Worm (Caenorhabditis elegans) whole organism, L3 larva: ENCODE results near the gene rnh-1.2.
"Not testable (repeated sequence)": the region's sequence is repeated elsewhere in the genome, so short reads cannot be mapped to it uniquely, and the experiment has no call there.

Experiments
- R02D3.7 ChIP-seq: fragments of 150-350 bp; optimal IDR thresholded peaks from 2 replicates; lab custom pipeline; 2014; ENCODE audit warnings: missing biosample characterization, missing genetic modification characterization
- aly-2 ChIP-seq: fragments of 150-350 bp; optimal IDR thresholded peaks from 2 replicates; lab custom pipeline; 2014; ENCODE audit warnings: missing biosample characterization, missing genetic modification characterization
- ama-1 ChIP-seq: fragments of 150-350 bp; optimal IDR thresholded peaks from 2 replicates; lab custom pipeline; 2018
- ceh-16 ChIP-seq: sonication (generic microtip); optimal IDR thresholded peaks from 2 replicates; lab custom pipeline; 2017; ENCODE audit warnings: missing biosample characterization, missing genetic modification characterization
- ceh-28 ChIP-seq: fragments of 150-350 bp; optimal IDR thresholded peaks from 2 replicates; lab custom pipeline; 2014; ENCODE audit warnings: missing biosample characterization, missing genetic modification reagents, missing genetic modification characterization
- ceh-82 ChIP-seq: fragments of 150-350 bp; optimal IDR thresholded peaks from 2 replicates; lab custom pipeline; 2014; ENCODE audit warnings: missing biosample characterization, missing genetic modification characterization
- ceh-9 ChIP-seq: sonication (generic microtip); optimal IDR thresholded peaks from 2 replicates; lab custom pipeline; 2018; ENCODE audit warnings: missing biosample characterization, missing genetic modification characterization
- egl-27 ChIP-seq: sonication (generic microtip); optimal IDR thresholded peaks from 4 replicates; lab custom pipeline; 2017; ENCODE audit warnings: missing biosample characterization, missing genetic modification reagents, missing genetic modification characterization
- egl-5 ChIP-seq: fragments of 150-350 bp; optimal IDR thresholded peaks from 2 replicates; lab custom pipeline; 2017; ENCODE audit warnings: missing biosample characterization, missing genetic modification reagents, missing genetic modification characterization, inconsistent platforms
- elt-2 ChIP-seq: sonication (generic microtip); optimal IDR thresholded peaks from 2 replicates; lab custom pipeline; 2016; ENCODE audit warnings: missing genetic modification reagents, mild to moderate bottlenecking, missing genetic modification characterization, missing compliant biosample characterization
- elt-3 ChIP-seq, 3 experiments: fragments of 150-350 bp in 1 of 3; sonication (generic microtip) in 2 of 3; optimal IDR thresholded peaks; 2 replicates in 2 of 3; 4 replicates in 1 of 3; lab custom pipeline; 2014 to 2017; ENCODE audit warnings: missing biosample characterization in 3 of 3, missing genetic modification characterization in 3 of 3
- eor-1 ChIP-seq, 2 experiments: fragments of 150-350 bp; optimal IDR thresholded peaks; 2 replicates each; lab custom pipeline; 2014 to 2018; ENCODE audit warnings: missing biosample characterization in 2 of 2, missing genetic modification characterization in 2 of 2
- fkh-10 ChIP-seq: sonication (generic microtip); optimal IDR thresholded peaks from 2 replicates; lab custom pipeline; 2017; ENCODE audit warnings: missing biosample characterization, missing genetic modification reagents, missing genetic modification characterization
- fkh-2 ChIP-seq: fragments of 150-350 bp; optimal IDR thresholded peaks from 2 replicates; lab custom pipeline; 2014; ENCODE audit warnings: missing biosample characterization, missing genetic modification reagents, missing genetic modification characterization
- fos-1 ChIP-seq: fragments of 150-350 bp; optimal IDR thresholded peaks from 2 replicates; lab custom pipeline; 2014; ENCODE audit warnings: missing biosample characterization, missing genetic modification characterization
- hmg-11 ChIP-seq: sonication (generic microtip); optimal IDR thresholded peaks from 2 replicates; lab custom pipeline; 2016; ENCODE audit warnings: missing genetic modification characterization, missing compliant biosample characterization
- jun-1 ChIP-seq: fragments of 150-350 bp; optimal IDR thresholded peaks from 2 replicates; lab custom pipeline; 2014; ENCODE audit warnings: missing biosample characterization, missing genetic modification reagents, missing genetic modification characterization
- lin-15B ChIP-seq: fragments of 150-350 bp; optimal IDR thresholded peaks from 2 replicates; lab custom pipeline; 2014; ENCODE audit warnings: missing biosample characterization, missing genetic modification characterization
- lin-39 ChIP-seq: fragments of 150-350 bp; optimal IDR thresholded peaks from 2 replicates; lab custom pipeline; 2018; ENCODE audit warnings: missing biosample characterization, missing genetic modification reagents, missing genetic modification characterization
- lsy-12 ChIP-seq: sonication (generic microtip); optimal IDR thresholded peaks from 2 replicates; lab custom pipeline; 2016; ENCODE audit warnings: mild to moderate bottlenecking, missing genetic modification characterization, missing compliant biosample characterization
- mml-1 ChIP-seq: fragments of 150-350 bp; sonication (generic microtip); optimal IDR thresholded peaks from 3 replicates; lab custom pipeline; 2014; ENCODE audit warnings: missing biosample characterization, missing genetic modification characterization
- nfya-1 ChIP-seq: sonication (generic microtip); optimal IDR thresholded peaks from 2 replicates; lab custom pipeline; 2017; ENCODE audit warnings: missing genetic modification characterization, mild to moderate bottlenecking, missing compliant biosample characterization, antibody characterized with exemption, moderate library complexity; ENCODE audit not compliant: insufficient read depth
- nhr-11 ChIP-seq: fragments of 150-350 bp; optimal IDR thresholded peaks from 2 replicates; lab custom pipeline; 2014; ENCODE audit warnings: missing biosample characterization, missing genetic modification characterization
- nhr-12 ChIP-seq: fragments of 150-350 bp; optimal IDR thresholded peaks from 2 replicates; lab custom pipeline; 2014; ENCODE audit warnings: missing biosample characterization, missing genetic modification characterization
- nhr-23 ChIP-seq: fragments of 150-350 bp; optimal IDR thresholded peaks from 2 replicates; lab custom pipeline; 2014; ENCODE audit warnings: missing biosample characterization, missing genetic modification reagents, missing genetic modification characterization
- nhr-25 ChIP-seq: sonication (generic microtip); optimal IDR thresholded peaks from 2 replicates; lab custom pipeline; 2017; ENCODE audit warnings: missing biosample characterization, missing genetic modification characterization
- nhr-43 ChIP-seq: sonication (generic microtip); optimal IDR thresholded peaks from 2 replicates; lab custom pipeline; 2016; ENCODE audit warnings: mild to moderate bottlenecking, missing genetic modification characterization, missing compliant biosample characterization; ENCODE audit not compliant: poor library complexity, severe bottlenecking
- nhr-76 ChIP-seq: fragments of 150-350 bp; sonication (generic microtip); optimal IDR thresholded peaks from 5 replicates; lab custom pipeline; 2014; ENCODE audit warnings: missing biosample characterization, missing genetic modification characterization
- nhr-77 ChIP-seq: fragments of 150-350 bp; optimal IDR thresholded peaks from 2 replicates; lab custom pipeline; 2014; ENCODE audit warnings: missing biosample characterization, missing genetic modification characterization
- pha-4 ChIP-seq: fragments of 150-350 bp; optimal IDR thresholded peaks from 2 replicates; lab custom pipeline; 2014; ENCODE audit warnings: missing biosample characterization, missing genetic modification reagents, missing genetic modification characterization
- pqm-1 ChIP-seq: fragments of 150-350 bp; optimal IDR thresholded peaks from 2 replicates; lab custom pipeline; 2017; ENCODE audit warnings: missing biosample characterization, missing genetic modification characterization, inconsistent platforms
- skn-1 ChIP-seq: fragments of 150-350 bp; optimal IDR thresholded peaks from 2 replicates; lab custom pipeline; 2014; ENCODE audit warnings: missing biosample characterization, missing genetic modification characterization
- snpc-4 ChIP-seq: fragments of 150-350 bp; optimal IDR thresholded peaks from 2 replicates; lab custom pipeline; 2014; ENCODE audit warnings: missing biosample characterization, missing genetic modification characterization
- unc-39 ChIP-seq: sonication (generic microtip); optimal IDR thresholded peaks from 4 replicates; lab custom pipeline; 2017; ENCODE audit warnings: missing biosample characterization, missing genetic modification characterization
- unc-62 ChIP-seq: fragments of 150-350 bp; sonication (generic microtip); optimal IDR thresholded peaks from 4 replicates; lab custom pipeline; 2014; ENCODE audit warnings: missing biosample characterization, missing genetic modification reagents, missing genetic modification characterization
- zag-1 ChIP-seq: fragments of 150-350 bp; optimal IDR thresholded peaks from 2 replicates; lab custom pipeline; 2014; ENCODE audit warnings: missing biosample characterization, missing genetic modification characterization
- ztf-11 ChIP-seq: fragments of 150-350 bp; optimal IDR thresholded peaks from 2 replicates; lab custom pipeline; 2014; ENCODE audit warnings: missing biosample characterization, missing genetic modification characterization
- ztf-4 ChIP-seq: fragments of 150-350 bp; optimal IDR thresholded peaks from 2 replicates; lab custom pipeline; 2014; ENCODE audit warnings: missing biosample characterization, missing genetic modification characterization

The rnh-1.2 gene

DNA sequence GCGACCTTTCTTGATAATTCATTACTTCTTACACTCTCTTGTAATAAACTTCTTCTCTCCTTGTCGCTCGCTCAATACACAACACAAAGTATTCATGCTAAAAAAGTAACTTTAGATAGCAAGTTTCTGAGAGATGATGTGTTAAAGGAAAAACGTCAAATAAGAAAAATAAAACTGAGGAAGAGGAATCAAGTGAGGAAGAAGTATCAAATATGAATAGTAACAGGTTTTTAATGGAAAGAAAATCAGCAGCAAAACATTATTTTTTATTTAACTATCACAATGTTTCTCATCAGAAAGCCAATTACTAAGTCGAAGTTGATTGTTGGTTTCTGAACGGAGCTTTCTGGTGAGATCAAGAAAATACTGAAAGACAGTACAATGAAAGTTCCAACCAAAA lies 24.5 kb upstream of the rnh-1.2 start, which contains the start of gene chil-1:
chil-1 (minus strand) TSS at position 101 of the 400 bp plus-strand sequence.
- TF ChIP-seq snpc-4 (tag; lab: Kevin White, UChicago); ama-1 (lab: Kevin White, UChicago); nhr-43 (tag; lab: Kevin White, UChicago): not testable (repeated sequence)

DNA sequence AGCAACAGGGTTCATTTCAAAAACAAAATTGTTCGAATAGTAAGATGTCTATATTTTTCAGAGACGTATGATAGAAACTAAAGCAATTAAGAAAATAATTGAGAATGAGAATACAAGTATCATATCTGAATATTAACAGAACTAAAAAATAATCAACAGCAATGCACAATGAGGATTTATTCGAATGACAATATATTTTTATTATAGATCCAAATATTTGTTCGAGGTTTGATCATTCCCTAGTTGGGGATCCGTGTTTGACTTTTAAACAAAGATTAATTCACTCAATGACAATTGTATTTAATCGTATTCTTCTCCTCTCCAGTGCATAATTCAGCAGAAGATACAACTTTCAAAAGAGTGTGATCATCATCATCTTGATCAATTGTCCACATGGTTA lies 20.3 kb upstream of the rnh-1.2 start, which contains the start of gene C08H9.18:
C08H9.18 (minus strand) TSS at position 101 of the 400 bp plus-strand sequence.
- TF ChIP-seq fkh-10 (GFP tag; lab: Kevin White, UChicago) (no peak), nhr-76 (no peak), fkh-2 (no peak), egl-5 (tag; lab: Kevin White, UChicago) (no peak), elt-2 (tag; lab: Kevin White, UChicago) (no peak), eor-1 (tag; optimal IDR thresholded peaks at IDR 0.05; lab: Kevin White, UChicago) (no peak), R02D3.7 (tag; lab: Kevin White, UChicago) (no peak), ztf-11 (no peak), nhr-43 (tag; lab: Kevin White, UChicago) (no peak), pha-4 (tag; lab: Kevin White, UChicago) (no peak), ztf-4 (no peak), zag-1 (tag; lab: Kevin White, UChicago) (no peak), jun-1 (tag; lab: Kevin White, UChicago) (no peak), fos-1 (no peak), unc-62 (GFP tag; lab: Kevin White, UChicago) (no peak), nhr-12 (tag; lab: Kevin White, UChicago) (no peak), ama-1 (lab: Kevin White, UChicago) (no peak), lin-15B (tag; lab: Kevin White, UChicago) (no peak), pqm-1 (tag; lab: Kevin White, UChicago) (no peak), ceh-16 (tag; lab: Kevin White, UChicago) (no peak)

DNA sequence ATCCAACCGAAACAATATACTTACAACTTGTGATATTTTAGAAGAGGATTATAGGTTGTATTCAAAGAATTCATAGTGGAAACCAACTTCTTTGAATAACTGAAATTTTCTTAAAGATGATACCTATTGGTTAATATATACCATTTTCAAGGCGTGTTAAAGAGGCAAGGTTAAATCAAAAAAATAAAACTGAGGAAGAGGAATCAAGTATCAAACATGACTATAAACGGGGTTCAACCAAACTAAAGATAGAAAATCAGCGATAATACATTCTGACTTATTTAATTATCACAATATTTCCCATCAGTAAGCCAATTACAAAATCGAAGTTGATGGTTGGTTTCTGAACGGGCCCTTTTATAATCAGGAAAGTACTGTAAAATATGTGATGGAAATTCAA lies 19.6 kb upstream of the rnh-1.2 start, which contains the start of gene chil-3:
chil-3 (minus strand) TSS at position 101 of the 400 bp plus-strand sequence.
- no peak for TF ChIP-seq egl-27 (tag; lab: Kevin White, UChicago)
- no peak for TF ChIP-seq unc-62 (GFP tag; lab: Kevin White, UChicago)
- TF ChIP-seq nfya-1 (tag; lab: Kevin White, UChicago): no peak
- TF ChIP-seq nhr-11: no peak
- no peak for TF ChIP-seq nhr-76
- TF ChIP-seq R02D3.7 (tag; lab: Kevin White, UChicago): no peak
- TF ChIP-seq elt-2 (tag; lab: Kevin White, UChicago): no peak
- TF ChIP-seq nhr-43 (tag; lab: Kevin White, UChicago): no peak
- TF ChIP-seq aly-2 (tag; lab: Kevin White, UChicago): no peak
- TF ChIP-seq jun-1 (tag; lab: Kevin White, UChicago): no peak
- TF ChIP-seq ceh-9 (tag; lab: Kevin White, UChicago): no peak
- TF ChIP-seq ztf-11: no peak
- TF ChIP-seq fkh-2: no peak
- TF ChIP-seq mml-1 (tag; lab: Kevin White, UChicago): no peak
- TF ChIP-seq pqm-1 (tag; lab: Kevin White, UChicago): no peak
- TF ChIP-seq lin-39 (tag; lab: Kevin White, UChicago): no peak
- TF ChIP-seq nhr-77 (tag; lab: Kevin White, UChicago): no peak

DNA sequence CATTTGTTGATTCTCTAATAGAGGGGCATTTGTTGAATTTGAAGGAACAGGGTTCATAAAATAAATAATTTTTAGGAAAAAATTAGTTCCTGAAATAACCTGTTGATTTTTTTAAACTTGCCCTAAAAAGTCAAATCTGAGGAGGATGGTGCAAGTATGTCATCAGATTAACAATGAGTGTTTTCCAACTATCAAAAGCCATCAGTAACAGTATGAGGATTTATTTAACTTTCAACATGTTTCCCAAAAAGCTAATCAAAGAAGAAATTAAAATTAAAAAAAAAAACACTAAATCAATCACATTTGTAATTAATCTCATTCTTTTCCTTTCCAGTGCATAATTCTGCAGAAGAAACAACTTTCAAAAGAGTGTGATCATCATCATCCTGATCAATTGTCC lies 17.7 kb upstream of the rnh-1.2 start, which contains the start of gene chil-5:
chil-5 (minus strand) TSS at position 101 of the 400 bp plus-strand sequence.
- no peak for TF ChIP-seq ztf-4
- no peak for TF ChIP-seq eor-1 (tag; optimal IDR thresholded peaks at IDR 0.05; lab: Kevin White, UChicago)
- no peak for TF ChIP-seq jun-1 (tag; lab: Kevin White, UChicago)
- no peak for TF ChIP-seq unc-39
- TF ChIP-seq nhr-23 (tag; lab: Kevin White, UChicago): no peak
- no peak for TF ChIP-seq lin-15B (tag; lab: Kevin White, UChicago)
- TF ChIP-seq lsy-12 (tag; lab: Kevin White, UChicago): no peak
- no peak for TF ChIP-seq pqm-1 (tag; lab: Kevin White, UChicago)
- TF ChIP-seq, all 47 proteins: peak for 0

DNA sequence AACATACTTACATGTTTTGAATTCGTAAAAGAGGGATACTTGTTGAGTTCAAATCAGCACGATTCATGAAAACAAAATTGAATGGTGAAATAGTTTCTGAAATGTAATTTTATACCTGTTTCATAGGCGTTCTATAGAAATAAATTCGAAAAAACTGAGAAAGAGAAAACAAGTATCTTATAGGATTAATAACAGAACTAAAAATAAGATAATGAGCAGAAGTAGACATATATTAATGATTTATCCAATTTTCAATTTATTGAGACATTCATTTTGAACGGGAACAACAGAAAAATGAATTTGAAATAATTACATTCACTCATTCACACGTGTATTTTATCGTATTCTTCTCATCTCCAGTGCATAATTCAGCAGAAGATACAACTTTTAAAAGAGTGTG lies 16.0 kb upstream of the rnh-1.2 start, which contains the start of gene chil-6:
chil-6 (minus strand) TSS at position 101 of the 400 bp plus-strand sequence.
- no peak for TF ChIP-seq elt-3 (tag; optimal IDR thresholded peaks at IDR 0.05; lab: Kevin White, UChicago)
- TF ChIP-seq nhr-23 (tag; lab: Kevin White, UChicago): no peak
- no peak for TF ChIP-seq hmg-11 (tag; lab: Kevin White, UChicago)
- TF ChIP-seq nhr-25 (tag; lab: Kevin White, UChicago): no peak
- no peak for TF ChIP-seq ceh-28
- TF ChIP-seq ceh-82 (tag; lab: Kevin White, UChicago): no peak
- TF ChIP-seq skn-1 (tag; lab: Kevin White, UChicago): no peak
- TF ChIP-seq ceh-16 (tag; lab: Kevin White, UChicago): no peak
- no peak for TF ChIP-seq unc-62 (GFP tag; lab: Kevin White, UChicago)
- no peak for TF ChIP-seq nhr-76
- TF ChIP-seq nhr-11: no peak
- no peak for TF ChIP-seq egl-5 (tag; lab: Kevin White, UChicago)
- no peak for TF ChIP-seq nhr-43 (tag; lab: Kevin White, UChicago)
